Worm (Caenorhabditis elegans) whole organism, L1 larva: ENCODE results near the gene clec-195.
A peak's percentile ranks its signal among the peaks of the same experiment; 100 is the strongest.
"Not testable (repeated sequence)": the region's sequence is repeated elsewhere in the genome, so short reads cannot be mapped to it uniquely, and the experiment has no call there.

Experiments used
- C16A3.4 ChIP-seq: fragments of 150-350 bp; optimal IDR thresholded peaks from 2 replicates; lab custom pipeline; 2014; ENCODE audit warnings: missing biosample characterization, missing genetic modification characterization
- C34B4.2 ChIP-seq: sonication (generic microtip); optimal IDR thresholded peaks from 2 replicates; lab custom pipeline; 2017; ENCODE audit warnings: mild to moderate bottlenecking, missing genetic modification characterization, missing compliant biosample characterization
- aha-1 ChIP-seq: fragments of 150-350 bp; optimal IDR thresholded peaks from 2 replicates; lab custom pipeline; 2014; ENCODE audit warnings: missing biosample characterization, missing genetic modification characterization
- alr-1 ChIP-seq: fragments of 200-800 bp; sonication (Bioruptor generic); optimal IDR thresholded peaks from 2 replicates; lab custom pipeline; 2018; ENCODE audit warnings: borderline replicate concordance, mild to moderate bottlenecking, missing genetic modification characterization, missing compliant biosample characterization
- aly-2 ChIP-seq: fragments of 150-350 bp; optimal IDR thresholded peaks from 2 replicates; lab custom pipeline; 2014; ENCODE audit warnings: missing biosample characterization, missing genetic modification characterization
- ama-1 ChIP-seq: fragments of 150-350 bp; optimal IDR thresholded peaks from 2 replicates; lab custom pipeline; 2014
- blmp-1 ChIP-seq: fragments of 150-350 bp; optimal IDR thresholded peaks from 2 replicates; lab custom pipeline; 2014; ENCODE audit warnings: missing biosample characterization, missing genetic modification characterization
- ceh-63 ChIP-seq: fragments of 200-800 bp; sonication (Bioruptor generic); optimal IDR thresholded peaks from 2 replicates; lab custom pipeline; 2018; ENCODE audit warnings: mild to moderate bottlenecking, missing genetic modification characterization, missing compliant biosample characterization
- ceh-8 ChIP-seq: fragments of 200-800 bp; sonication (Bioruptor generic); optimal IDR thresholded peaks from 2 replicates; lab custom pipeline; 2018; ENCODE audit warnings: mild to moderate bottlenecking, missing genetic modification characterization, moderate library complexity, missing compliant biosample characterization
- ces-1 ChIP-seq: fragments of 150-350 bp; optimal IDR thresholded peaks from 2 replicates; lab custom pipeline; 2014; ENCODE audit warnings: missing biosample characterization, missing genetic modification reagents, missing genetic modification characterization
- dpl-1 ChIP-seq, 3 experiments: fragments of 150-350 bp in 2 of 3; sonication (generic microtip) in 1 of 3; optimal IDR thresholded peaks; 2 replicates each; lab custom pipeline; 2014 to 2017; ENCODE audit warnings: missing biosample characterization in 3 of 3, missing genetic modification characterization in 3 of 3, missing genetic modification reagents in 3 of 3
- efl-1 ChIP-seq, 4 experiments: fragments of 150-350 bp; optimal IDR thresholded peaks in 3 of 4; peaks in 1 of 4; 1 replicate in 1 of 4; 2 replicates in 3 of 4; lab custom pipeline; 2014; ENCODE audit warnings: missing biosample characterization in 2 of 4, missing genetic modification characterization in 2 of 4, missing genetic modification reagents in 2 of 4
- efl-3 ChIP-seq: fragments of 200-800 bp; sonication (Bioruptor generic); optimal IDR thresholded peaks from 2 replicates; lab custom pipeline; 2018; ENCODE audit warnings: mild to moderate bottlenecking, missing genetic modification characterization, missing compliant biosample characterization
- egl-13 ChIP-seq: sonication (generic microtip); optimal IDR thresholded peaks from 2 replicates; lab custom pipeline; 2016; ENCODE audit warnings: missing genotype, missing genetic modification reagents, missing genetic modification characterization, missing compliant biosample characterization
- elt-3 ChIP-seq, 6 experiments: fragments of 150-350 bp in 1 of 6; sonication (generic microtip); optimal IDR thresholded peaks; 2 replicates each; lab custom pipeline; 2017 to 2018; ENCODE audit warnings: missing biosample characterization in 6 of 6, missing genetic modification characterization in 6 of 6, inconsistent platforms in 1 of 6
- ets-5 ChIP-seq: fragments of 200-800 bp; sonication (Bioruptor generic); IDR thresholded peaks from 2 replicates; pipeline ENCODE4 v1.3.6; 2022; ENCODE audit warnings: missing genetic modification characterization, missing compliant biosample characterization
- fkh-8 ChIP-seq: sonication (generic microtip); optimal IDR thresholded peaks from 2 replicates; lab custom pipeline; 2016; ENCODE audit warnings: mild to moderate bottlenecking, missing genetic modification characterization, missing compliant biosample characterization
- hlh-4 ChIP-seq: sonication (generic microtip); optimal IDR thresholded peaks from 2 replicates; lab custom pipeline; 2016; ENCODE audit warnings: mild to moderate bottlenecking, missing genetic modification characterization, missing compliant biosample characterization
- hpl-2 ChIP-seq: fragments of 150-350 bp; optimal IDR thresholded peaks from 2 replicates; lab custom pipeline; 2014; ENCODE audit warnings: missing biosample characterization, missing genetic modification reagents, missing genetic modification characterization
- isw-1 ChIP-seq: fragments of 200-800 bp; sonication (Bioruptor generic); IDR thresholded peaks from 2 replicates; pipeline ENCODE4 v1.3.6; 2022; ENCODE audit warnings: missing genetic modification characterization, missing compliant biosample characterization
- jun-1 ChIP-seq: fragments of 150-350 bp; optimal IDR thresholded peaks from 2 replicates; lab custom pipeline; 2014; ENCODE audit warnings: missing biosample characterization, missing genetic modification reagents, missing genetic modification characterization
- lin-35 ChIP-seq, 2 experiments: fragments of 150-350 bp; optimal IDR thresholded peaks; 2 replicates each; lab custom pipeline; 2014; ENCODE audit warnings: missing biosample characterization in 2 of 2, missing genetic modification characterization in 2 of 2, missing genetic modification reagents in 2 of 2
- lir-3 ChIP-seq: sonication (generic microtip); optimal IDR thresholded peaks from 2 replicates; lab custom pipeline; 2016; ENCODE audit warnings: mild to moderate bottlenecking, missing genetic modification characterization, moderate library complexity, missing compliant biosample characterization; ENCODE audit not compliant: poor library complexity
- mab-9 ChIP-seq: fragments of 200-800 bp; sonication (Bioruptor generic); IDR thresholded peaks from 2 replicates; pipeline ENCODE4 v1.3.6; 2022; ENCODE audit warnings: missing genetic modification reagents, missing genetic modification characterization, missing compliant biosample characterization
- nhr-19 ChIP-seq: fragments of 200-800 bp; sonication (Bioruptor generic); conservative IDR thresholded peaks from 2 replicates; pipeline ENCODE4 v1.3.6; 2022; ENCODE audit warnings: missing genetic modification characterization, missing compliant biosample characterization
- nhr-84 ChIP-seq: sonication (generic microtip); optimal IDR thresholded peaks from 2 replicates; lab custom pipeline; 2017; ENCODE audit warnings: missing biosample characterization, missing genetic modification characterization
- nhr-85 ChIP-seq: sonication (generic microtip); peaks from one replicate; lab custom pipeline; 2016; ENCODE audit warnings: missing genetic modification characterization, inconsistent platforms, missing compliant biosample characterization
- nhr-90 ChIP-seq: sonication (generic microtip); optimal IDR thresholded peaks from 2 replicates; lab custom pipeline; 2016; ENCODE audit warnings: mild to moderate bottlenecking, missing genetic modification characterization, missing compliant biosample characterization; ENCODE audit not compliant: poor library complexity
- snpc-4 ChIP-seq: fragments of 150-350 bp; optimal IDR thresholded peaks from 2 replicates; lab custom pipeline; 2014; ENCODE audit warnings: missing biosample characterization, missing genetic modification characterization
- swsn-7 ChIP-seq: sonication (generic microtip); optimal IDR thresholded peaks from 2 replicates; lab custom pipeline; 2016; ENCODE audit warnings: missing genetic modification characterization, missing compliant biosample characterization
- unc-130 ChIP-seq: fragments of 150-350 bp; optimal IDR thresholded peaks from 2 replicates; lab custom pipeline; 2017; ENCODE audit warnings: missing biosample characterization, missing genetic modification characterization, inconsistent platforms
- xbp-1 ChIP-seq: sonication (generic microtip); optimal IDR thresholded peaks from 2 replicates; lab custom pipeline; 2016; ENCODE audit warnings: missing genetic modification characterization, missing compliant biosample characterization
- zag-1 ChIP-seq: fragments of 150-350 bp; optimal IDR thresholded peaks from 2 replicates; lab custom pipeline; 2014; ENCODE audit warnings: missing biosample characterization, missing genetic modification characterization
- zip-4 ChIP-seq: fragments of 200-800 bp; sonication (Bioruptor generic); optimal IDR thresholded peaks from 2 replicates; lab custom pipeline; 2018; ENCODE audit warnings: mild to moderate bottlenecking, missing genetic modification characterization, moderate library complexity, missing compliant biosample characterization
- ztf-4 ChIP-seq: fragments of 150-350 bp; optimal IDR thresholded peaks from 2 replicates; lab custom pipeline; 2014; ENCODE audit warnings: missing biosample characterization, missing genetic modification characterization

The clec-195 gene

DNA sequence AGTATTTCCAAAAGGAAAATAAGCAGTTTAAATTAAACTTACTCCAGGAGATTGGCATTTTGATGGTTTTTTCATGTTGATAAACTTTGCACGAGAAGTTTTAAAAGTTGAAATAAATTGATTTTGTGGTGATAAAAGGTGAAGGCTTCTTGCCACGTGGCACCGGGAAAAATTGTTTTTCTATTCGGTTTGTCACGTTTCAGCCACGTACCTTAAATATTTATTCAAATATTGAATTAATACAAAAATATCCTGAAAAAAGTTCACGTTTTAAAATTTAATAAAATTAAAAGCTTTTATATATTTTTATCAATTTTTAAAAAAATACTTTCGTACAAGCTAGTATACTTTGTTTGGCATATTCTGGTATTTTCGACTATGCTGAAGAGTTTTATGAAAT is 25.2 kb upstream of the clec-195 start, which contains the start of gene Y116A8C.24:
Gene Y116A8C.24, minus strand, starts transcription at position 101 of the 400 bp plus-strand sequence.
- TF ChIP-seq snpc-4; elt-3 (tag; optimal IDR thresholded peaks at IDR 0.05; lab: Kevin White, UChicago); C16A3.4: not testable (repeated sequence)

DNA sequence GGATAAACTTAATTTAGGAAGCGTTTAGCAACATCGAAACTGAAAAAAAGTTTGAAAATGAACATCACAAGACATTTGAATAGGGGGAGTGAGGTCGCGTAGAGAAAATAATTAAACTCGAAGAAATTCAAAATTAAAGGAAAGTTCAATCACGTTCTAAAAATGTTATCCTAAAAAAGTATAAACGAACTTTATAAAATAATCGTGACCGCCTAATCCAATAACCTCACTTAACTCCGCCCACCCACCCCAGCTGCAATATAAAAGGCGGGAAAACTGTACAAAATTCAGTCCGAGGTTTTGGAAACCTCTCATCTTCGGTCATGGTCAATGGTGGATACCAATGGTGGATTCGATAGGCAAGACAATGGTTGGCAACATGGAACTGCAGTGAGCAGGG is 19.3 kb upstream of the clec-195 start, which contains the start of gene Y116A8C.465:
Gene Y116A8C.465, plus strand, starts transcription at position 301 of the 400 bp plus-strand sequence.
- TF ChIP-seq efl-3 (GFP tag; lab: Kevin White, UChicago); ces-1 (GFP tag; lab: Kevin White, UChicago); xbp-1 (tag; lab: Kevin White, UChicago): not testable (repeated sequence)

DNA sequence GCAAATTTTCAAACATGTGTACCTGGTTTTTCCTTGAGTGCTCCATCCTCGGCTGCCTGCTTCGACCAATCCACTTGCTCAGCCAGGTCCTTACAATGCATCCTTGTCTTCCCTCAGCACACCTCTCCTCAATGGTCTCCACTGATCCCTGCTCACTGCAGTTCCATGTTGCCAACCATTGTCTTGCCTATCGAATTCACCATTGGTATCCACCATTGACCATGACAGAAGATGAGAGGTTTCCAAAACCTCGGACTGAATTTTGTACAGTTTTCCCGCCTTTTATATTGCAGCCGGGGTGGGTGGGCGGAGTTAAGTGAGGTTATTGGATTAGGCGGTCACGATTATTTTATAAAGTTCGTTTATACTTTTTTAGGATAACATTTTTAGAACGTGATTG is 18.1 kb upstream of the clec-195 start, which contains the start of gene Y116A8C.467:
Gene Y116A8C.467, minus strand, starts transcription at position 101 of the 400 bp plus-strand sequence.
- TF ChIP-seq unc-130; ets-5 (GFP tag; lab: Robert Waterston, UW); aha-1 (tag; lab: Kevin White, UChicago): not testable (repeated sequence)
- TF ChIP-seq, all 84 proteins: peak for 0; not testable (repeated sequence) for 84

DNA sequence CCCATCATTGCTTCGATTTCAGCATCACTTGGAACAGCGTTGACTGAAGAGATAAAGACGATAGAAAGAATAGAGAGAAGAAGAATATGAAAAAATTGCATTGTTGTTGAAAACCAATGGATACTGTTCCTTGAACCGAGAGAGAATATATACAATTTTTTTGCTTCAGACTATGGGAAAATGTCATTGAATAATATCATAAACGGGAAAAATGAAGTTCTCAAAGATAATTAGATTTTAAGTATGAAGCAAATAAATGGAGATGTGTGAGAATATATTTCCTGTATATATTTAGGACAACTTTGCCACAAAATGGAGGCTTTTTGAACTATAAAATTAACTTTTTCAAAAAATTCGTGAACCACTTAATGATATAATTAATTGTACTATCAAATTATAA is 12.4 kb upstream of the clec-195 start, which contains the start of gene Y116A8C.44:
Gene Y116A8C.44, minus strand, starts transcription at position 101 of the 400 bp plus-strand sequence.
- TF ChIP-seq nhr-90 = no peak
- no peak for TF ChIP-seq isw-1 (GFP tag; lab: Robert Waterston, UW)
- no peak for TF ChIP-seq ceh-8
- no peak for TF ChIP-seq ama-1 (lab: Kevin White, UChicago)
- no peak for TF ChIP-seq zip-4 (GFP tag; lab: Kevin White, UChicago)
- no peak for TF ChIP-seq efl-1 (optimal IDR thresholded peaks at IDR 0.05; lab: Kevin White, UChicago)
- TF ChIP-seq efl-1 (GFP tag; optimal IDR thresholded peaks at IDR 0.05 in 1 of 2; lab: Kevin White, UChicago) = peak in 1 of 2 experiments; percentile 52

DNA sequence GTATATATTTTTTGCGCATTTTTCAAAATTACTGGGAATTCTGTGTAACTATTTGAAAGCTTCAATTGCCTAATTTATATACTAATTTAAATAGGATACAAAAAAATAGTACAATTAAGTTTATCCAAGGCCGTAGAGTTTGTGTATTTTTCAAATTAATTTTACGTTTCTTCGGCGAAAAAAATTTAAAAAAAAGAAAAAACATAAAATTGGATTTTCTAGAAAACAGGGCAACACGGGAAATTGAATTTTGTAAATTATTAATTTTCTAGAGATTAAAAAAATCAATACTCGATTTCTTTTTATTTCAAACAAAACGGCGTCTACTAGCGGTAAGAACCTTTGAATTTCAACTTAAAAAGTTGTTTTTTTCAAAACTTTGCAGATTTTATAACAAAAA is 7.7 kb upstream of the clec-195 start, which contains the start of gene Y116A8C.23:
Gene Y116A8C.23, plus strand, starts transcription at position 301 of the 400 bp plus-strand sequence.
- no peak for TF ChIP-seq snpc-4
- no peak for TF ChIP-seq ztf-4 (tag; lab: Kevin White, UChicago)
- no peak for TF ChIP-seq jun-1
- TF ChIP-seq nhr-19 (GFP tag; lab: Robert Waterston, UW) = no peak
- no peak for TF ChIP-seq ceh-8
- TF ChIP-seq nhr-85 (tag; lab: Kevin White, UChicago) = no peak
- no peak for TF ChIP-seq C16A3.4
- no peak for TF ChIP-seq ceh-63 (GFP tag; lab: Kevin White, UChicago)
- TF ChIP-seq egl-13 (tag; lab: Kevin White, UChicago) = no peak
- TF ChIP-seq C34B4.2 (tag; lab: Kevin White, UChicago) = no peak
- TF ChIP-seq aly-2 (tag; lab: Kevin White, UChicago) = no peak

DNA sequence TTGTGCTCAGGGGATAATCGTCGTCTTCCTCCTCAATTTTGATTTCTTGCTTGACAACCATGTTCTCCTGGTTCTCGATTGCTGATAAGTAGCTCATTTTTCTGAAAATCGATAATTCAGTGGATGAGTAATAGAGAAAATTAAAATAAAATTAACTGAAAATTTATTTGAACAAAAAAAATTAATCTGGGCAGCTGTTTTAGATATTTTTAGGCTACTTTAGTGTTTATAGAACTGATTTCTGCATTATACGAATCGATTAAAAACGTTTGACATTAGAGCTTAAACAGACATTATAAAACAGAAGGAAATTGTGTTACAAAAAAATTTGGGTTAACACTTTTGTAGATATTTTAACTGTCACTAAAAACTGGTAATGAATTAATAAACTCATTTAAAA is 2.7 kb upstream of the clec-195 start, which contains the start of gene athp-3:
Gene athp-3, minus strand, starts transcription at position 101 of the 400 bp plus-strand sequence.
- no peak for TF ChIP-seq zag-1 (tag; lab: Kevin White, UChicago)
- TF ChIP-seq nhr-84 (tag; lab: Kevin White, UChicago) = no peak
- no peak for TF ChIP-seq lin-35 (GFP tag; optimal IDR thresholded peaks at IDR 0.05; lab: Kevin White, UChicago)
- TF ChIP-seq mab-9 (GFP tag; lab: Robert Waterston, UW) = no peak
- no peak for TF ChIP-seq elt-3 (tag; optimal IDR thresholded peaks at IDR 0.05; lab: Kevin White, UChicago)
- TF ChIP-seq hlh-4 (tag; lab: Kevin White, UChicago) = no peak
- TF ChIP-seq dpl-1 (GFP tag; optimal IDR thresholded peaks at IDR 0.05; lab: Kevin White, UChicago) = no peak
- TF ChIP-seq fkh-8 (tag; lab: Kevin White, UChicago) = no peak
- TF ChIP-seq lir-3 (tag; lab: Kevin White, UChicago) = no peak
- no peak for TF ChIP-seq swsn-7
- TF ChIP-seq blmp-1 (tag; lab: Kevin White, UChicago) = no peak
- TF ChIP-seq hpl-2 (GFP tag; lab: Kevin White, UChicago) = no peak
- no peak for TF ChIP-seq alr-1 (tag; lab: Kevin White, UChicago)
